Fruit fly (Drosophila melanogaster) whole organism, wandering third instar larva: ENCODE results near the gene cac.

Experiments
- CG32264 ChIP-seq: fragments of 200-800 bp; sonication (Bioruptor generic); optimal IDR thresholded peaks from 2 replicates; lab custom pipeline; 2016; ENCODE audit warnings: missing biosample characterization, missing genetic modification characterization
- CG9705 ChIP-seq: fragments of 200-800 bp; sonication (Bioruptor generic); optimal IDR thresholded peaks from 2 replicates; lab custom pipeline; 2018; ENCODE audit warnings: missing biosample characterization, mild to moderate bottlenecking, missing genetic modification characterization
- CrebA ChIP-seq: fragments of 200-800 bp; sonication (Bioruptor generic); optimal IDR thresholded peaks from 2 replicates; lab custom pipeline; 2016; ENCODE audit warnings: missing biosample characterization, mild to moderate bottlenecking, missing genetic modification characterization, borderline replicate concordance
- Dif ChIP-seq: fragments of 200-275, 200-300 bp; sonication (Bioruptor generic); optimal IDR thresholded peaks from 2 replicates; lab custom pipeline; 2018; ENCODE audit warnings: missing biosample characterization, missing genetic modification characterization; ENCODE audit not compliant: partially characterized antibody
- GATAd ChIP-seq: sonication (Bioruptor generic); optimal IDR thresholded peaks from 2 replicates; lab custom pipeline; 2016; ENCODE audit warnings: missing biosample characterization, missing genetic modification characterization
- HLH106 ChIP-seq: fragments of 200-800 bp; optimal IDR thresholded peaks from 3 replicates; lab custom pipeline; 2019; ENCODE audit warnings: missing biosample characterization, mild to moderate bottlenecking, missing genetic modification characterization, moderate library complexity
- Hnf4 ChIP-seq: fragments of 200-800 bp; sonication (Bioruptor generic); optimal IDR thresholded peaks from 2 replicates; lab custom pipeline; 2016; ENCODE audit warnings: missing biosample characterization, mild to moderate bottlenecking, missing genetic modification characterization
- Hr78 ChIP-seq: fragments of >200 bp; optimal IDR thresholded peaks from 2 replicates; lab custom pipeline; 2017; ENCODE audit warnings: missing biosample characterization, missing genetic modification characterization
- Hr83 ChIP-seq: fragments of 200-300 bp; sonication (Bioruptor generic); optimal IDR thresholded peaks from 2 replicates; lab custom pipeline; 2016; ENCODE audit warnings: missing biosample characterization, mild to moderate bottlenecking, missing genetic modification characterization, moderate library complexity; ENCODE audit not compliant: poor library complexity, severe bottlenecking
- Jra ChIP-seq: sonication (Bioruptor generic); optimal IDR thresholded peaks from 2 replicates; lab custom pipeline; 2016; ENCODE audit warnings: missing biosample characterization, missing genetic modification characterization
- Mio ChIP-seq: sonication (Bioruptor generic); optimal IDR thresholded peaks from 2 replicates; lab custom pipeline; 2016; ENCODE audit warnings: missing biosample characterization, missing genetic modification characterization
- Myc ChIP-seq: fragments of >200 bp; optimal IDR thresholded peaks from 2 replicates; lab custom pipeline; 2017
- N ChIP-seq: fragments of >200 bp; optimal IDR thresholded peaks from 2 replicates; lab custom pipeline; 2018; ENCODE audit warnings: missing biosample characterization, missing external identifiers, missing genetic modification characterization
- OdsH ChIP-seq: fragments of 200-800 bp; sonication (Bioruptor generic); optimal IDR thresholded peaks from 2 replicates; lab custom pipeline; 2016; ENCODE audit warnings: missing biosample characterization, mild to moderate bottlenecking, missing genetic modification characterization
- Rel ChIP-seq, 2 experiments: fragments of 200-800 bp; sonication (Bioruptor generic) in 1 of 2; optimal IDR thresholded peaks; 2 replicates in 1 of 2; 3 replicates in 1 of 2; lab custom pipeline; 2016 to 2019; ENCODE audit warnings: mild to moderate bottlenecking in 2 of 2, missing biosample characterization in 2 of 2, missing genetic modification characterization in 2 of 2, moderate library complexity in 1 of 2
- Sp1 ChIP-seq: fragments of 200-800 bp; sonication (Bioruptor generic); optimal IDR thresholded peaks from 3 replicates; lab custom pipeline; 2019; ENCODE audit warnings: missing biosample characterization, mild to moderate bottlenecking, missing genetic modification characterization, moderate library complexity
- Vsx2 ChIP-seq: fragments of 200-300, 225-300 bp; sonication (Bioruptor generic); optimal IDR thresholded peaks from 2 replicates; lab custom pipeline; 2018; ENCODE audit warnings: missing biosample characterization, missing genetic modification characterization; ENCODE audit not compliant: partially characterized antibody
- br ChIP-seq: fragments of 200-800 bp; sonication (Bioruptor generic); optimal IDR thresholded peaks from 2 replicates; lab custom pipeline; 2016; ENCODE audit warnings: missing biosample characterization, missing genetic modification characterization
- brk ChIP-seq: fragments of 200-800 bp; sonication (Bioruptor generic); optimal IDR thresholded peaks from 2 replicates; lab custom pipeline; 2016; ENCODE audit warnings: missing biosample characterization, mild to moderate bottlenecking, missing genetic modification characterization
- dl ChIP-seq, 2 experiments: fragments of 175-275, 200-275 bp in 1 of 2; fragments of 200-275 bp in 1 of 2; sonication (Bioruptor generic); optimal IDR thresholded peaks; lab custom pipeline; 2018; ENCODE audit warnings: mild to moderate bottlenecking in 2 of 2, missing biosample characterization in 2 of 2, missing genetic modification characterization in 2 of 2, moderate library complexity in 2 of 2; ENCODE audit not compliant: partially characterized antibody in 2 of 2, insufficient read depth in 1 of 2
- dmrt93B ChIP-seq: fragments of 200-800 bp; sonication (Bioruptor generic); optimal IDR thresholded peaks from 2 replicates; lab custom pipeline; 2018; ENCODE audit warnings: missing biosample characterization, mild to moderate bottlenecking, missing genetic modification characterization
- ey ChIP-seq: fragments of 200-800 bp; sonication (Bioruptor generic); optimal IDR thresholded peaks from 2 replicates; lab custom pipeline; 2016; ENCODE audit warnings: missing biosample characterization, missing genetic modification characterization
- foxo ChIP-seq, 2 experiments: fragments of 200-800 bp; sonication (Bioruptor generic); optimal IDR thresholded peaks; 2 replicates in 1 of 2; 3 replicates in 1 of 2; lab custom pipeline; 2016 to 2017; ENCODE audit warnings: missing biosample characterization in 2 of 2, missing genetic modification characterization in 2 of 2
- fru ChIP-seq: fragments of 200-800 bp; sonication (Bioruptor generic); optimal IDR thresholded peaks from 3 replicates; lab custom pipeline; 2016; ENCODE audit warnings: missing biosample characterization, mild to moderate bottlenecking, missing genetic modification characterization
- h ChIP-seq: fragments of 200-800 bp; sonication (Bioruptor generic); optimal IDR thresholded peaks from 3 replicates; lab custom pipeline; 2016; ENCODE audit warnings: missing biosample characterization, mild to moderate bottlenecking, missing genetic modification characterization
- jim ChIP-seq: fragments of 175-275, 200-325 bp; sonication (Bioruptor generic); optimal IDR thresholded peaks from 2 replicates; lab custom pipeline; 2016; ENCODE audit warnings: missing biosample characterization, mild to moderate bottlenecking, missing genetic modification characterization
- lola ChIP-seq: fragments of >200 bp; optimal IDR thresholded peaks from 2 replicates; lab custom pipeline; 2017; ENCODE audit warnings: missing biosample characterization, missing genetic modification characterization
- pan ChIP-seq: fragments of >200 bp; optimal IDR thresholded peaks from 2 replicates; lab custom pipeline; 2017
- psq ChIP-seq: fragments of 200-800 bp; sonication (Bioruptor generic); optimal IDR thresholded peaks from 3 replicates; lab custom pipeline; 2017; ENCODE audit warnings: missing biosample characterization, mild to moderate bottlenecking, missing genetic modification characterization, moderate library complexity
- rgr ChIP-seq: fragments of 200-800 bp; sonication (Bioruptor generic); optimal IDR thresholded peaks from 3 replicates; lab custom pipeline; 2016; ENCODE audit warnings: missing biosample characterization, mild to moderate bottlenecking, missing genetic modification characterization
- sv ChIP-seq: fragments of 200-800 bp; sonication (Bioruptor generic); optimal IDR thresholded peaks from 3 replicates; lab custom pipeline; 2016; ENCODE audit warnings: missing biosample characterization, missing genetic modification characterization
- usp ChIP-seq: fragments of >200 bp; optimal IDR thresholded peaks from 2 replicates; lab custom pipeline; 2017; ENCODE audit warnings: missing biosample characterization, missing genetic modification characterization
- woc ChIP-seq: sonication (Bioruptor generic); optimal IDR thresholded peaks from 2 replicates; lab custom pipeline; 2016; ENCODE audit warnings: missing biosample characterization, mild to moderate bottlenecking, missing genetic modification characterization

Gene cac

DNA sequence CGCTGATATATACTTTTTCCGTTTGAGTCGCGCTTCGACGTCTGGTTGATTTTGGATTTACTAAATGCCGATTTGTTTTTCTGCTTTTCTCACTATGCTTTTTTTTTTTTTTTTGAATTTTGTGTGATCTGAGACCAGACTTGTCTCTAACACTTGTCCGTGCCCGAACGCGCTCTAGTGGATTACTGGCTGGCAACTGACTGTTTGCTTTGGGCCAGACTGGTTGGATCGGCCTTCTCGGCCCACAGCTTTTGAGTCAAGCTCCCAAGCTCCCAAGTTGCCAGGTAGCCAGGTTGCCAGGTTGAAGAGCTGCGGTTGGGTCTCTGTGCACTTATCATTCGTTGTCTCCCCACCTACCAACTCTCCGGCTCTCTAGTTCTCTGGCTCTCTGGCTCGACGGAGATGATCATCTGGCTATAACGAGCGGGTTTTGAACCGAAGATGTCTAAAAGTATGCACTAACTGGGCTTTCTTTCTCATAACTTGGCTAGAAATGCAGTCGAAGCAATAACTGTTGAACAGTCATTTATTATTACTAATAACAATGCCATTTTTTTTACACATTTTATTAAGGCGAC is 67.7 kb downstream of the cac start, which contains the start of gene pot:
pot (minus strand) TSS at position 205 of the 578 bp plus-strand sequence.
- TF ChIP-seq Hr83 (GFP tag; lab: Kevin White, UChicago): peak; percentile 36
- peak; percentile 18 for TF ChIP-seq Dif (GFP tag; lab: Kevin White, UChicago)
- peak; percentile 61 for TF ChIP-seq Myc (lab: Kevin White, UChicago)
- peak in 1 of 2 experiments; percentile 33 for TF ChIP-seq dl (GFP tag; optimal IDR thresholded peaks at IDR 0.05; lab: Kevin White, UChicago; ENCODE audit: insufficient read depth in 1 of 2, partially characterized antibody in 2 of 2)
- TF ChIP-seq CrebA: no peak
- TF ChIP-seq HLH106 (tag; lab: Kevin White, UChicago): no peak
- TF ChIP-seq Sp1 (GFP tag; lab: Kevin White, UChicago): no peak
- TF ChIP-seq lola (GFP tag; lab: Kevin White, UChicago): no peak
- no peak for TF ChIP-seq sv (GFP tag; lab: Kevin White, UChicago)
- peak; percentile 14 for TF ChIP-seq woc (GFP tag; lab: Kevin White, UChicago)
- no peak for TF ChIP-seq psq (GFP tag; lab: Kevin White, UChicago)
- TF ChIP-seq Vsx2 (GFP tag; lab: Kevin White, UChicago): peak; percentile 62
- TF ChIP-seq usp: no peak
- TF ChIP-seq N: no peak
- no peak for TF ChIP-seq jim
- TF ChIP-seq, all 38 proteins: peak for 6

dm6 chrX:11915154-11915593 is 69.7 kb downstream of the cac start:
- TF ChIP-seq Hr83 (GFP tag; lab: Kevin White, UChicago): no peak
- peak; percentile 90 for TF ChIP-seq CG9705 (GFP tag; lab: Kevin White, UChicago)
- peak; percentile 70 for TF ChIP-seq sv (GFP tag; lab: Kevin White, UChicago)
- peak; percentile 77 for TF ChIP-seq h (GFP tag; lab: Kevin White, UChicago)
- peak; percentile 96 for TF ChIP-seq HLH106 (tag; lab: Kevin White, UChicago)
- peak; percentile 53 for TF ChIP-seq ey
- peak; percentile 79 for TF ChIP-seq psq (GFP tag; lab: Kevin White, UChicago)
- TF ChIP-seq Hnf4 (GFP tag; lab: Kevin White, UChicago): peak; percentile 37
- TF ChIP-seq foxo (GFP tag; optimal IDR thresholded peaks at IDR 0.05; lab: Kevin White, UChicago): peak in 1 of 2 experiments; percentile 83
- TF ChIP-seq pan (lab: Kevin White, UChicago): no peak
- TF ChIP-seq Rel (GFP tag; optimal IDR thresholded peaks at IDR 0.05; lab: Kevin White, UChicago): no peak
- peak; percentile 77 for TF ChIP-seq Rel (tag; optimal IDR thresholded peaks at IDR 0.05; lab: Kevin White, UChicago)
- no peak for TF ChIP-seq lola (GFP tag; lab: Kevin White, UChicago)
- TF ChIP-seq rgr (GFP tag; lab: Kevin White, UChicago): peak; percentile 77
- peak; percentile 77 for TF ChIP-seq fru (GFP tag; lab: Kevin White, UChicago)
- peak; percentile 95 for TF ChIP-seq Sp1 (GFP tag; lab: Kevin White, UChicago)
- TF ChIP-seq Vsx2 (GFP tag; lab: Kevin White, UChicago): no peak
- TF ChIP-seq dmrt93B (GFP tag; lab: Kevin White, UChicago): peak; percentile 84
- TF ChIP-seq usp: no peak
- TF ChIP-seq Jra (GFP tag; lab: Kevin White, UChicago): no peak
- TF ChIP-seq Hr78 (GFP tag; lab: Kevin White, UChicago): no peak
- peak; percentile 84 for TF ChIP-seq OdsH
- peak; percentile 65 for TF ChIP-seq brk (GFP tag; lab: Kevin White, UChicago)
- no peak for TF ChIP-seq Mio (GFP tag; lab: Kevin White, UChicago)
- TF ChIP-seq br: peak; percentile 65
- peak; percentile 65 for TF ChIP-seq woc (GFP tag; lab: Kevin White, UChicago)
- TF ChIP-seq GATAd (GFP tag; lab: Kevin White, UChicago): no peak
- TF ChIP-seq, all 38 proteins: peak for 17

dm6 chrX:11913581-11913980 is 71.3 kb downstream of the cac start:
- TF ChIP-seq woc (GFP tag; lab: Kevin White, UChicago) (peak; percentile 21), CrebA (no peak)

DNA sequence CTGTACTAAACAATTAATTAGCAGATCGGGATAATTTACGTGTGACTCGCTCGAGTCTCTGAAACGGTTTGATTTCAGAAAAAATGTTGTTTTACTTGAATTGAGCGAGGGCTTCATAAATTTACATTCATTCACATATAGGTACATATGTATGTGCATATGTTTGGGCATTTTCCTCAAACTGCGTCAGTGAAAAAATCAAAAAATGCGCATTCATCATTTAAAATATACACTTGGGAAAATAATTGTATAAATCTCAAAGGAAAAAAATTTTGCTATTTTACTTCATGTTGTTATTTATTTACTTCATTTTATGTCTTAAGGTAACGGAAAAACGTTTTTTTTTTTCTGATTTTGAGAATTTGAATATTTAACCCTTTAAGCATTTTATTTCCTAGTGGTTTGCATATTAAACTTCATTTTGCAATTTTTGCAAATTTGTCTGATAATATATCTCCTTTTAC is 78.0 kb downstream of the cac start, which contains the start of gene CG43156:
CG43156 (minus strand) TSS at position 51 of the 464 bp plus-strand sequence.
- no peak for TF ChIP-seq br
- TF ChIP-seq CG32264 (GFP tag; lab: Kevin White, UChicago): no peak
